Worm (Caenorhabditis elegans): ENCODE results near the gene ugt-53.

Gene ugt-53

ce11 chrV:2870127-2870526 is 21.0 kb downstream of the ugt-53 start, which contains the start of gene srh-243:
Gene srh-243 (plus strand): TSS chrV:2870427.
- no peak for TF ChIP-seq bed-3 (GFP tag; optimal IDR thresholded peaks at IDR 0.05)
- no peak for TF ChIP-seq zip-8 (tag; optimal IDR thresholded peaks at IDR 0.05)
- TF ChIP-seq sem-2 (GFP tag; optimal IDR thresholded peaks at IDR 0.05), result no peak
- no peak for TF ChIP-seq unc-62 (GFP tag; optimal IDR thresholded peaks at IDR 0.05)
- no peak for TF ChIP-seq blmp-1 (tag; optimal IDR thresholded peaks at IDR 0.05)
- TF ChIP-seq cnd-1 (tag; optimal IDR thresholded peaks at IDR 0.05), result no peak

- TF ChIP-seq ztf-11 (tag; optimal IDR thresholded peaks at IDR 0.05) (no peak), ceh-83 (GFP tag; optimal IDR thresholded peaks at IDR 0.05) (no peak)
Measured at ce11 chrV:2871754-2872504, 22.8 kb downstream of the ugt-53 start.

ce11 chrV:2872947-2873346 is 23.8 kb downstream of the ugt-53 start:
- TF ChIP-seq ces-1 (GFP tag; optimal IDR thresholded peaks at IDR 0.05), result no peak
- TF ChIP-seq hlh-1 (tag; optimal IDR thresholded peaks at IDR 0.05), result no peak
- TF ChIP-seq nhr-2 (tag; optimal IDR thresholded peaks at IDR 0.05), result no peak
- TF ChIP-seq tbx-8 (GFP tag; optimal IDR thresholded peaks at IDR 0.05), result no peak

- no peak for TF ChIP-seq unc-62 (GFP tag; optimal IDR thresholded peaks at IDR 0.05)
- no peak for TF ChIP-seq ceh-43 (GFP tag; optimal IDR thresholded peaks at IDR 0.05)
- no peak for TF ChIP-seq pha-4 (tag; optimal IDR thresholded peaks at IDR 0.05)
- TF ChIP-seq ceh-83 (GFP tag; optimal IDR thresholded peaks at IDR 0.05), result no peak
- no peak for TF ChIP-seq mab-5 (tag; optimal IDR thresholded peaks at IDR 0.05)
- no peak for TF ChIP-seq unc-39 (tag; optimal IDR thresholded peaks at IDR 0.05)
- TF ChIP-seq hlh-1 (tag; optimal IDR thresholded peaks at IDR 0.05), result no peak
- TF ChIP-seq bed-3 (GFP tag; optimal IDR thresholded peaks at IDR 0.05), result no peak
- no peak for TF ChIP-seq nhr-76 (tag; optimal IDR thresholded peaks at IDR 0.05)
- no peak for TF ChIP-seq nhr-2 (tag; optimal IDR thresholded peaks at IDR 0.05)
- TF ChIP-seq snpc-4 (tag; optimal IDR thresholded peaks at IDR 0.05), result no peak
- TF ChIP-seq tbx-8 (GFP tag; optimal IDR thresholded peaks at IDR 0.05), result no peak
- no peak for TF ChIP-seq unc-120 (tag; optimal IDR thresholded peaks at IDR 0.05; ENCODE audit: poor library complexity, severe bottlenecking)
Measured at ce11 chrV:2875422-2875821, 26.3 kb downstream of the ugt-53 start, which contains the start of gene folt-2. Gene folt-2 (minus strand): TSS chrV:2875600.

ce11 chrV:2876188-2876831 is 27.2 kb downstream of the ugt-53 start:
- no peak for TF ChIP-seq mls-2 (tag; optimal IDR thresholded peaks at IDR 0.05)
- no peak for TF ChIP-seq elt-3 (tag; optimal IDR thresholded peaks at IDR 0.05)
- no peak for TF ChIP-seq ceh-39 (tag; optimal IDR thresholded peaks at IDR 0.05)
- no peak for TF ChIP-seq hlh-1 (tag; optimal IDR thresholded peaks at IDR 0.05)
- TF ChIP-seq mep-1 (tag; optimal IDR thresholded peaks at IDR 0.05), result no peak
- TF ChIP-seq sptf-1 (tag; optimal IDR thresholded peaks at IDR 0.05), result no peak
- no peak for TF ChIP-seq snpc-4 (tag; optimal IDR thresholded peaks at IDR 0.05)
- no peak for TF ChIP-seq flh-1 (GFP tag; optimal IDR thresholded peaks at IDR 0.05)
- no peak for TF ChIP-seq ceh-83 (GFP tag; optimal IDR thresholded peaks at IDR 0.05)

ce11 chrV:2877509-2877908 is 28.4 kb downstream of the ugt-53 start, which contains the start of gene F37B4.10:
Gene F37B4.10 (minus strand): TSS chrV:2877609.
- no peak for TF ChIP-seq ceh-43 (GFP tag; optimal IDR thresholded peaks at IDR 0.05)
- TF ChIP-seq drap-1 (GFP tag; optimal IDR thresholded peaks at IDR 0.05), result no peak
- TF ChIP-seq mep-1 (tag; optimal IDR thresholded peaks at IDR 0.05), result peak; percentile 8
- TF ChIP-seq zip-8 (tag; optimal IDR thresholded peaks at IDR 0.05), result peak; percentile 31
- TF ChIP-seq ces-1 (GFP tag; optimal IDR thresholded peaks at IDR 0.05), result no peak
- TF ChIP-seq bed-3 (GFP tag; optimal IDR thresholded peaks at IDR 0.05), result no peak

- TF ChIP-seq nhr-12 (tag; optimal IDR thresholded peaks at IDR 0.05) (no peak), elt-3 (tag; optimal IDR thresholded peaks at IDR 0.05) (no peak), unc-39 (tag; optimal IDR thresholded peaks at IDR 0.05) (no peak), snpc-4 (tag; optimal IDR thresholded peaks at IDR 0.05) (no peak), ztf-11 (tag; optimal IDR thresholded peaks at IDR 0.05) (no peak), blmp-1 (tag; optimal IDR thresholded peaks at IDR 0.05) (no peak), zip-8 (tag; optimal IDR thresholded peaks at IDR 0.05) (no peak), hlh-1 (tag; optimal IDR thresholded peaks at IDR 0.05) (no peak), ceh-43 (GFP tag; optimal IDR thresholded peaks at IDR 0.05) (no peak), ceh-83 (GFP tag; optimal IDR thresholded peaks at IDR 0.05) (no peak), nhr-76 (tag; optimal IDR thresholded peaks at IDR 0.05) (no peak), elt-1 (tag; optimal IDR thresholded peaks at IDR 0.05; ENCODE audit: borderline replicate concordance, insufficient read depth) (no peak), unc-62 (GFP tag; optimal IDR thresholded peaks at IDR 0.05) (no peak), nhr-237 (tag; optimal IDR thresholded peaks at IDR 0.05) (no peak), ham-2 (GFP tag; optimal IDR thresholded peaks at IDR 0.05) (no peak)
Measured at ce11 chrV:2879801-2880200, 30.7 kb downstream of the ugt-53 start, which contains the start of gene str-39. Gene str-39 (minus strand): TSS chrV:2879901.

Data from whole organism, mixed stage, embryonic.